Fruit fly (Drosophila melanogaster) whole organism, prepupa: ENCODE measurements around the gene Smyd3.

ENCODE experiments used
- Blimp-1 ChIP-seq: fragments of 200-800 bp; sonication (Bioruptor generic); optimal IDR thresholded peaks from 3 replicates; lab custom pipeline; 2017; ENCODE audit warnings: missing biosample characterization, missing genetic modification characterization, mild to moderate bottlenecking, moderate library complexity, missing genetic modification reagents
- CG10631 ChIP-seq: fragments of 200-800 bp; sonication (Bioruptor generic); optimal IDR thresholded peaks from 2 replicates; lab custom pipeline; 2016; ENCODE audit warnings: missing biosample characterization, missing genetic modification characterization
- CG10669 ChIP-seq: fragments of 200-800 bp; sonication (Bioruptor generic); optimal IDR thresholded peaks from 3 replicates; lab custom pipeline; 2018; ENCODE audit warnings: missing biosample characterization, mild to moderate bottlenecking, missing genetic modification characterization, moderate library complexity
- CG11762 ChIP-seq: fragments of 200-800 bp; sonication (Bioruptor generic); optimal IDR thresholded peaks from 3 replicates; lab custom pipeline; 2016; ENCODE audit warnings: missing biosample characterization, missing genetic modification characterization; ENCODE audit not compliant: insufficient read depth
- CG1621 ChIP-seq: fragments of 200-800 bp; sonication (Bioruptor generic); optimal IDR thresholded peaks from 3 replicates; lab custom pipeline; 2018; ENCODE audit warnings: missing biosample characterization, mild to moderate bottlenecking, missing genetic modification characterization
- CG3032 ChIP-seq: fragments of 200-800 bp; optimal IDR thresholded peaks from 2 replicates; lab custom pipeline; 2019; ENCODE audit warnings: missing biosample characterization, mild to moderate bottlenecking, missing genetic modification characterization, moderate library complexity
- CG31627 ChIP-seq: fragments of 200-800 bp; sonication (Bioruptor generic); optimal IDR thresholded peaks from 3 replicates; lab custom pipeline; 2016; ENCODE audit warnings: missing biosample characterization, missing genetic modification characterization
- CG3919 ChIP-seq: fragments of 200-800 bp; sonication (Bioruptor generic); optimal IDR thresholded peaks from 3 replicates; lab custom pipeline; 2016; ENCODE audit warnings: missing biosample characterization, missing genetic modification characterization
- CG4318 ChIP-seq: fragments of 200-800 bp; sonication (Bioruptor generic); optimal IDR thresholded peaks from 3 replicates; lab custom pipeline; 2017; ENCODE audit warnings: missing biosample characterization, mild to moderate bottlenecking, missing genetic modification characterization
- CG6163 ChIP-seq: fragments of 200-800 bp; sonication (Bioruptor generic); IDR thresholded peaks from 3 replicates; pipeline ENCODE4 v1.3.6; 2022; ENCODE audit warnings: missing biosample characterization, missing genetic modification characterization
- CG6808 ChIP-seq: fragments of 200-800 bp; sonication (Bioruptor generic); optimal IDR thresholded peaks from 3 replicates; lab custom pipeline; 2017; ENCODE audit warnings: missing biosample characterization, missing genetic modification characterization, mild to moderate bottlenecking, moderate library complexity, missing genetic modification reagents
- CG6854 ChIP-seq: fragments of 200-800 bp; sonication (Bioruptor generic); optimal IDR thresholded peaks from 2 replicates; lab custom pipeline; 2017; ENCODE audit warnings: missing biosample characterization, mild to moderate bottlenecking, missing genetic modification characterization
- CG8119 ChIP-seq: fragments of 200-800 bp; sonication (Bioruptor generic); IDR thresholded peaks from 3 replicates; pipeline ENCODE4 v1.3.6; 2022; ENCODE audit warnings: missing biosample characterization, missing genetic modification characterization
- CG8319 ChIP-seq: fragments of 200-800 bp; sonication (Bioruptor generic); optimal IDR thresholded peaks from 3 replicates; lab custom pipeline; 2016; ENCODE audit warnings: missing biosample characterization, missing genetic modification characterization
- CG9139 ChIP-seq: fragments of 200-800 bp; sonication (Bioruptor generic); optimal IDR thresholded peaks from 3 replicates; lab custom pipeline; 2017; ENCODE audit warnings: missing biosample characterization, mild to moderate bottlenecking, missing genetic modification characterization
- Eip78C ChIP-seq: fragments of 200-800 bp; sonication (Bioruptor generic); peaks from one replicate; lab custom pipeline; 2016; ENCODE audit warnings: missing biosample characterization, missing genetic modification characterization
- Eip93F ChIP-seq: fragments of 200-800 bp; sonication (Bioruptor generic); optimal IDR thresholded peaks from 2 replicates; lab custom pipeline; 2016; ENCODE audit warnings: missing biosample characterization, mild to moderate bottlenecking, missing genetic modification characterization
- Ets21C ChIP-seq: fragments of 200-800 bp; sonication (Bioruptor generic); optimal IDR thresholded peaks from 3 replicates; lab custom pipeline; 2016; ENCODE audit warnings: missing biosample characterization, missing genetic modification characterization
- Ets96B ChIP-seq: fragments of 200-800 bp; optimal IDR thresholded peaks from 2 replicates; lab custom pipeline; 2019; ENCODE audit warnings: missing biosample characterization, mild to moderate bottlenecking, missing genetic modification characterization, moderate library complexity
- Met ChIP-seq: fragments of 200-800 bp; sonication (Bioruptor generic); optimal IDR thresholded peaks from 3 replicates; lab custom pipeline; 2016; ENCODE audit warnings: missing biosample characterization, missing genetic modification characterization
- OdsH ChIP-seq: fragments of 200-800 bp; sonication (Bioruptor generic); optimal IDR thresholded peaks from 3 replicates; lab custom pipeline; 2016; ENCODE audit warnings: missing biosample characterization, missing genetic modification characterization
- Sox102F ChIP-seq: fragments of 200-800 bp; sonication (Bioruptor generic); optimal IDR thresholded peaks from 2 replicates; lab custom pipeline; 2016; ENCODE audit warnings: missing biosample characterization, mild to moderate bottlenecking, missing genetic modification characterization
- Sox14 ChIP-seq: fragments of 200-800 bp; sonication (Bioruptor generic); optimal IDR thresholded peaks from 3 replicates; lab custom pipeline; 2016; ENCODE audit warnings: missing biosample characterization, missing genetic modification characterization
- Sox15 ChIP-seq: fragments of 200-800 bp; sonication (Bioruptor generic); optimal IDR thresholded peaks from 3 replicates; lab custom pipeline; 2016; ENCODE audit warnings: missing biosample characterization, missing genetic modification characterization
- achi ChIP-seq: fragments of 200-800 bp; sonication (Bioruptor generic); optimal IDR thresholded peaks from 3 replicates; lab custom pipeline; 2016; ENCODE audit warnings: missing biosample characterization, missing genetic modification characterization
- acj6 ChIP-seq: fragments of 200-800 bp; sonication (Bioruptor generic); optimal IDR thresholded peaks from 3 replicates; lab custom pipeline; 2016; ENCODE audit warnings: missing biosample characterization, missing genetic modification characterization
- cyc ChIP-seq: fragments of 200-800 bp; sonication (Bioruptor generic); optimal IDR thresholded peaks from 3 replicates; lab custom pipeline; 2016; ENCODE audit warnings: missing biosample characterization, missing genetic modification characterization
- dac ChIP-seq: fragments of 200-800 bp; sonication (Bioruptor generic); optimal IDR thresholded peaks from 2 replicates; lab custom pipeline; 2017; ENCODE audit warnings: missing biosample characterization, mild to moderate bottlenecking, missing genetic modification characterization
- dsx ChIP-seq: fragments of 200-800 bp; optimal IDR thresholded peaks from 3 replicates; lab custom pipeline; 2019; ENCODE audit warnings: missing biosample characterization, mild to moderate bottlenecking, missing genetic modification characterization, moderate library complexity; ENCODE audit not compliant: poor library complexity, severe bottlenecking
- eg ChIP-seq: fragments of 200-800 bp; sonication (Bioruptor generic); IDR thresholded peaks from 3 replicates; pipeline ENCODE4 v1.3.6; 2022; ENCODE audit warnings: missing biosample characterization, missing genetic modification characterization
- fd59A ChIP-seq: fragments of 200-800 bp; sonication (Bioruptor generic); optimal IDR thresholded peaks from 2 replicates; lab custom pipeline; 2017; ENCODE audit warnings: missing biosample characterization, mild to moderate bottlenecking, missing genetic modification characterization, missing genetic modification reagents
- fd85E ChIP-seq: fragments of 200-800 bp; sonication (Bioruptor generic); optimal IDR thresholded peaks from 3 replicates; lab custom pipeline; 2016; ENCODE audit warnings: missing biosample characterization, missing genetic modification characterization
- fkh ChIP-seq: fragments of 200-800 bp; sonication (Bioruptor generic); optimal IDR thresholded peaks from 3 replicates; lab custom pipeline; 2017; ENCODE audit warnings: missing biosample characterization, mild to moderate bottlenecking, missing genetic modification characterization, moderate library complexity
- lz ChIP-seq: fragments of 200-800 bp; sonication (Bioruptor generic); optimal IDR thresholded peaks from 3 replicates; lab custom pipeline; 2016; ENCODE audit warnings: missing biosample characterization, missing genetic modification characterization
- net ChIP-seq: fragments of 200-800 bp; sonication (Bioruptor generic); optimal IDR thresholded peaks from 3 replicates; lab custom pipeline; 2016; ENCODE audit warnings: missing biosample characterization, missing genetic modification characterization
- pdm3 ChIP-seq: fragments of 200-800 bp; sonication (Bioruptor generic); optimal IDR thresholded peaks from 3 replicates; lab custom pipeline; 2016; ENCODE audit warnings: missing biosample characterization, missing genetic modification characterization
- ss ChIP-seq, 2 experiments: fragments of 200-800 bp; sonication (Bioruptor generic); optimal IDR thresholded peaks; 2 replicates in 1 of 2; 3 replicates in 1 of 2; lab custom pipeline; 2017 to 2018; ENCODE audit warnings: mild to moderate bottlenecking in 2 of 2, missing biosample characterization in 2 of 2, missing genetic modification characterization in 2 of 2, moderate library complexity in 1 of 2
- svp ChIP-seq: fragments of 200-800 bp; sonication (Bioruptor generic); peaks from one replicate; lab custom pipeline; 2016; ENCODE audit warnings: missing biosample characterization, missing genetic modification characterization
- topi ChIP-seq: fragments of 200-800 bp; sonication (Bioruptor generic); optimal IDR thresholded peaks from 3 replicates; lab custom pipeline; 2016; ENCODE audit warnings: missing biosample characterization, missing genetic modification characterization
- vri ChIP-seq: fragments of 200-800 bp; sonication (Bioruptor generic); optimal IDR thresholded peaks from 3 replicates; lab custom pipeline; 2016; ENCODE audit warnings: missing biosample characterization, mild to moderate bottlenecking, missing genetic modification characterization

Gene Smyd3

DNA sequence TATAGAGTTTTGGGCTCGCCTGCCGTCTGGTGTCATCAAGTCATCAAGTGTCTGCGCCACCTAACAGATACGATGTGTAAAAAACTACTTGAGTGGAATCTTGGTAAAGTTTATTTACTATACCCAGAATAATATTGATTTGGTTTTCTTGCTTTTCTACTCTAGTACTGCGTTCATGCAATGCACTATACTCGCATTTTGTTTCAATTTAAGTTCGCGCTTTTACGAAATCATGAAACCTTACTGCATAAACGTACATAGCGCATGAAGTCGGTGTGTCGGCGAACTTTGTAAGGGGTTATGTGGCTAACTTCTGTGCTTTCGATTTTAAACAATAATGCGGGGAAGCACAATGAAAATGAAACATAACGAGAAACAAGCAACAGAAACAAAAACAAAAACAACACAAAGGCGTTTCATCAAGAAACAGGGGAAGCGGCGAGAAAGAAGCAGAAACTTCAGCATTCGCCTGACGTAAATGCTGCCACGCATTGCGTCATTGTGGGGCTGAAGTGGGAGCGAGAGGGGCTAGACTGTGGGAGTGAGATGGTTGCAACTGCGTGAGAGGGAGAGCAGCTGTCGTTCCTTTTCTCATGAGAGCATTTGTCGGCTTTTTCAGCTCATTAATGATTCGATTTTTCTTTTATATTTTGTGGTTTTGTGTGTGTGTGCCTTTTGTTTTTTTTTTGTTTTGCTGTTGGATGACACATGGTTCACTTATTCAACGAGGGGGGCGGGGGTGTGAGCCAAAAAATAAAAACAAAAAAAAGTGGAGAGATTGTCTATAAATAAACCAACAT lies 43.6 kb upstream of the Smyd3 start (continued):
- TF ChIP-seq net (GFP tag; lab: Kevin White, UChicago) = peak; percentile 37
- peak; percentile 30 for TF ChIP-seq Sox14 (GFP tag; lab: Kevin White, UChicago)
- TF ChIP-seq Blimp-1 (GFP tag; lab: Kevin White, UChicago) = peak; percentile 47
- TF ChIP-seq CG3032 (tag; lab: Kevin White, UChicago) = no peak
- no peak for TF ChIP-seq Sox102F (GFP tag; lab: Kevin White, UChicago)
- TF ChIP-seq CG9139 (GFP tag; lab: Kevin White, UChicago) = no peak
- TF ChIP-seq lz (GFP tag; lab: Kevin White, UChicago) = no peak
- no peak for TF ChIP-seq CG4318
- TF ChIP-seq acj6 = no peak
- TF ChIP-seq, all 60 proteins: peak for 18

DNA sequence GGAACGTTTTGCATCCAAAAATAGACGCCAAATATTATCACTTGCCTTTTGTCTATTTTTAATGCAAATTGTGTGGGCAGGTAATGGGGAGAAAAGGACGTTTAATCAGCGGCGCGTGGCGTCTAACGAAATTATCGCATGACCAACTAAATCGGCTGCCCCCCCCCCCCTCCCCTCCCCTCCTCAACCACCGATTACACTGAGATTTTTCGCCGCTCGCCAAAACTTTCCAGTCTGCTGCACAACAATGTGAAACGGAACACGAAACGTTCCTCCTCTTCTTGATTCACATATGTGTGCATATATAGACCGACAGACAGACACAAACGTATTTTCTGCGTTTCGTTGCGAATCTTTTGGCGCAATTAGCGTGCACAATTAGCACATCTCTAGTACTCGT lies 42.5 kb upstream of the Smyd3 start:
- TF ChIP-seq eg (GFP tag; lab: Robert Waterston, UW) = no peak
- TF ChIP-seq fkh (GFP tag; lab: Kevin White, UChicago) = no peak
- TF ChIP-seq CG3032 (tag; lab: Kevin White, UChicago) = no peak
- no peak for TF ChIP-seq CG6854
- TF ChIP-seq CG31627 (GFP tag; lab: Kevin White, UChicago) = no peak
- no peak for TF ChIP-seq Blimp-1 (GFP tag; lab: Kevin White, UChicago)
- no peak for TF ChIP-seq pdm3 (GFP tag; lab: Kevin White, UChicago)
- no peak for TF ChIP-seq dsx (GFP tag; lab: Kevin White, UChicago)
- TF ChIP-seq fd59A (GFP tag; lab: Kevin White, UChicago) = no peak
- TF ChIP-seq CG10631 (GFP tag; lab: Kevin White, UChicago) = no peak
- no peak for TF ChIP-seq fd85E
- no peak for TF ChIP-seq lz (GFP tag; lab: Kevin White, UChicago)
- no peak for TF ChIP-seq CG8319 (GFP tag; lab: Kevin White, UChicago)
- no peak for TF ChIP-seq CG11762 (GFP tag; lab: Kevin White, UChicago)
- no peak for TF ChIP-seq CG10669 (GFP tag; lab: Kevin White, UChicago)
- no peak for TF ChIP-seq CG1621 (tag; lab: Kevin White, UChicago)
- TF ChIP-seq achi (GFP tag; lab: Kevin White, UChicago) = no peak
- no peak for TF ChIP-seq net (GFP tag; lab: Kevin White, UChicago)

DNA sequence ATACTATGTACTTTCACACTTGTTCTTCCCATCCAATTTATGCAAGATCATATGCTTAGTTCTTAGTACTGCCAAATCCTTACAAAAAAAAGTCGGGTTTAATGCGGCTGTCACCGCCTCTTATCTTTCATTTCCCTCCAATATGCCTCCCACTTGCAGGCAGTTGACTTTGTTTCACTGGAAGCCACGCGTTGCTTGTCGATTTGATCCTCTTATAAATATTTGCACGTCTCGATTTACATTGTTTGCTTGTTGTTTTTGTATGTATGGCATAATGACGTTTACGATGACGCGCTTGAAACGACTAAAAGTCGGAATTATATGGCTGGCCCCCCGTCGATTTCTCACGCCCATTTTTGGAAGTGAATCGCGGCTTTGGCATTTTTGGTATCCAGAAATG lies 40.3 kb upstream of the Smyd3 start:
- TF ChIP-seq Eip78C (peak; percentile 26), fd85E (no peak), CG6163 (GFP tag; lab: Robert Waterston, UW) (peak; percentile 29; the same call in 1 of the 3 replicates), svp (peak; percentile 77), Ets21C (GFP tag; lab: Kevin White, UChicago) (no peak), Met (GFP tag; lab: Kevin White, UChicago) (peak; percentile 14), Sox15 (GFP tag; lab: Kevin White, UChicago) (no peak), CG6808 (GFP tag; lab: Kevin White, UChicago) (no peak), ss (GFP tag; optimal IDR thresholded peaks at IDR 0.05; lab: Kevin White, UChicago) (peak in 1 of 2 experiments; percentile 41), fkh (GFP tag; lab: Kevin White, UChicago) (peak; percentile 24), dsx (GFP tag; lab: Kevin White, UChicago) (peak; percentile 53), CG6854 (peak; percentile 52)

DNA sequence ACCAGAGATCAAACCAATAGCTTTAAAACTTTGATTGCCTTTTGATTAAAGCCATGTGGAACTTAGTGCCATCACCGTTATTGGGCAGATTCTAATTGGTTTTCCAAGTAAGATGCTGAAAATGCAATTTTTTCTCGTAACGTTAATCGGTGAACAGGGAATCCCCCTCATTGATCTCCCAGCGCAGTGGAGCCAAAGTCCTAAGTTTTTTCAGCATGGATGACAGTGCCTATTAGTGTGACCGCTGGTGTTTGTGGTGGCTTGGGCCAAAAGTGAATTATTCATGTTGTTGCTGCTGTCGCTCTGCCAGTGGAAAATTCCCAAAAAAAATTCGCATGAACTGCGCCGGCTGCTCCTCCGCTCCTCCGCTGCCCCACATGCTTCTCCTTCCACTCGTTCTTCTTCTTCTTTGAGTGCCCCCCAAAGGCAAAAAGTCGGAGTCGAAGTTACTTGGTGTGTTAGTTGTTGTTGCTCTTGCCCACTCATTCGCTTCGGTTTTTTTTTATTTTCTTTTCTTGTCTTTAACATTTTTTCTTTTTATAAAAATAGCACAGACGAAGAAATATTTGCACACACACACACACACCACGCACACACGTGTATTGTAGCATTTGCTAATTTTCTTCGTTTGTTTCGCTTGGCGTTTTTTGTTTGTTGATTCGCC lies 39.4 kb upstream of the Smyd3 start:
- TF ChIP-seq CG4318 = no peak
- TF ChIP-seq lz (GFP tag; lab: Kevin White, UChicago) = peak; percentile 66
- peak; percentile 34 for TF ChIP-seq CG8319 (GFP tag; lab: Kevin White, UChicago)
- peak; percentile 64 for TF ChIP-seq Ets21C (GFP tag; lab: Kevin White, UChicago)
- peak; percentile 57 for TF ChIP-seq pdm3 (GFP tag; lab: Kevin White, UChicago)
- TF ChIP-seq Eip93F (GFP tag; lab: Kevin White, UChicago) = peak; percentile 66
- TF ChIP-seq CG3919 (GFP tag; lab: Kevin White, UChicago) = peak; percentile 46
- TF ChIP-seq Sox15 (GFP tag; lab: Kevin White, UChicago) = peak; percentile 45
- peak; percentile 19 to 57 for TF ChIP-seq ss (GFP tag; optimal IDR thresholded peaks at IDR 0.05; lab: Kevin White, UChicago)
- TF ChIP-seq dsx (GFP tag; lab: Kevin White, UChicago) = no peak
- peak; percentile 64 for TF ChIP-seq topi (GFP tag; lab: Kevin White, UChicago)
- TF ChIP-seq CG6163 (GFP tag; lab: Robert Waterston, UW) = peak; percentile 15
- TF ChIP-seq cyc = peak; percentile 62
- TF ChIP-seq OdsH = peak; percentile 60
- peak; percentile 27 for TF ChIP-seq Ets96B (tag; lab: Kevin White, UChicago)
- TF ChIP-seq dac = peak; percentile 66
- TF ChIP-seq vri (GFP tag; lab: Kevin White, UChicago) = peak; percentile 60
- peak; percentile 49 for TF ChIP-seq Sox102F (GFP tag; lab: Kevin White, UChicago)
- peak; percentile 54 for TF ChIP-seq CG8119 (GFP tag; lab: Robert Waterston, UW)
- TF ChIP-seq Eip78C = peak; percentile 73
- TF ChIP-seq fd85E = no peak
